Worm (Caenorhabditis elegans): ENCODE measurements around the gene F13E9.15.

DNA sequence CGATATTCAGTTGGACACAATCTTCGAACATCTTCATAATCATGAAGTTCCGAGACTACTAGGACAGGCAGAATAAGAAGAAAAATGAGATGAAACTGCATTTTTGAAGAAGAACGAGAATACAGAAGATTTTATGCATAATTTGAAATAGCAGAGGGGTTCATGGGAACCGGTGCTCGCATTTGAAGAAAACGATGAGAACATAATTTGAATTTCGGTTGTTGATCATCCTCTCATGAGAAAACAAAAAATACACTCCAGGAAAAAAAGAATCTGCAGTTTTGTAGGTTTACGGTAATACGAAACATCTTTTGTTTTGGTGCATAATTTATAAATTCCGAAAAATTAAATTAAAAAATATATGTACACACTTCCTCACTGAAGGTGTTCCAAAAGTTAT is 3.8 kb downstream of the F13E9.15 start, which contains the start of gene srlf-11:
- TF ChIP-seq tbx-8 (GFP tag; optimal IDR thresholded peaks at IDR 0.05) (no peak), unc-39 (tag; optimal IDR thresholded peaks at IDR 0.05) (no peak), unc-62 (GFP tag; optimal IDR thresholded peaks at IDR 0.05) (no peak), pha-4 (tag; optimal IDR thresholded peaks at IDR 0.05) (no peak), elt-1 (tag; optimal IDR thresholded peaks at IDR 0.05; ENCODE audit: borderline replicate concordance, insufficient read depth) (no peak), sptf-1 (tag; optimal IDR thresholded peaks at IDR 0.05) (no peak), lsy-2 (tag; optimal IDR thresholded peaks at IDR 0.05) (no peak), ces-1 (GFP tag; optimal IDR thresholded peaks at IDR 0.05) (no peak), nhr-237 (tag; optimal IDR thresholded peaks at IDR 0.05) (no peak), snpc-4 (tag; optimal IDR thresholded peaks at IDR 0.05) (no peak), ham-2 (GFP tag; optimal IDR thresholded peaks at IDR 0.05) (no peak), M03D4.4 (tag; optimal IDR thresholded peaks at IDR 0.05) (no peak)

Data from whole organism, mixed stage, embryonic.